Worm (Caenorhabditis elegans): Measurements from ENCODE around the gene M02D8.5.

Gene M02D8.5

ce11 chrX:8744192-8744985 is 17.0 kb downstream of the M02D8.5 start:
- TF ChIP-seq nhr-23 (tag; optimal IDR thresholded peaks at IDR 0.05) = no peak
- no peak for TF ChIP-seq unc-55 (GFP tag; optimal IDR thresholded peaks at IDR 0.05)
- TF ChIP-seq ztf-4 (tag; optimal IDR thresholded peaks at IDR 0.05) = no peak
- TF ChIP-seq nhr-77 (tag; optimal IDR thresholded peaks at IDR 0.05) = no peak
- TF ChIP-seq Y55F3AM.14 (GFP tag; optimal IDR thresholded peaks at IDR 0.05) = no peak
- TF ChIP-seq lin-39 (tag; optimal IDR thresholded peaks at IDR 0.05) = no peak
- no peak for TF ChIP-seq egl-27 (tag; optimal IDR thresholded peaks at IDR 0.05)
- no peak for TF ChIP-seq elt-1 (tag; optimal IDR thresholded peaks at IDR 0.05)
- no peak for TF ChIP-seq aly-2 (tag; optimal IDR thresholded peaks at IDR 0.05)
- TF ChIP-seq ceh-82 (tag; optimal IDR thresholded peaks at IDR 0.05) = no peak
- TF ChIP-seq alr-1 (tag; optimal IDR thresholded peaks at IDR 0.05) = no peak
- no peak for TF ChIP-seq nhr-25 (tag; optimal IDR thresholded peaks at IDR 0.05)
- no peak for TF ChIP-seq zag-1 (tag; optimal IDR thresholded peaks at IDR 0.05)
- TF ChIP-seq F13H6.1 (tag; optimal IDR thresholded peaks at IDR 0.05) = no peak
- TF ChIP-seq mdl-1 (tag; optimal IDR thresholded peaks at IDR 0.05) = no peak
- no peak for TF ChIP-seq unc-39 (tag; optimal IDR thresholded peaks at IDR 0.05)
- no peak for TF ChIP-seq sma-9 (GFP tag; optimal IDR thresholded peaks at IDR 0.05)
- no peak for TF ChIP-seq sma-9 (tag; optimal IDR thresholded peaks at IDR 0.05)
- no peak for TF ChIP-seq ztf-11 (tag; optimal IDR thresholded peaks at IDR 0.05)

- no peak for TF ChIP-seq unc-39 (tag; optimal IDR thresholded peaks at IDR 0.05)
- no peak for TF ChIP-seq snpc-4 (tag; optimal IDR thresholded peaks at IDR 0.05)
- TF ChIP-seq elt-1 (tag; optimal IDR thresholded peaks at IDR 0.05) = no peak
- no peak for TF ChIP-seq mbf-1 (tag; optimal IDR thresholded peaks at IDR 0.05)
- no peak for TF ChIP-seq mdl-1 (tag; optimal IDR thresholded peaks at IDR 0.05)
- no peak for TF ChIP-seq ama-1 (optimal IDR thresholded peaks at IDR 0.05)
- TF ChIP-seq blmp-1 (tag; optimal IDR thresholded peaks at IDR 0.05; ENCODE audit: insufficient read depth) = no peak
- TF ChIP-seq nhr-11 (tag; optimal IDR thresholded peaks at IDR 0.05) = no peak
- no peak for TF ChIP-seq crh-2 (tag; optimal IDR thresholded peaks at IDR 0.05)
Measured at ce11 chrX:8742896-8743295, 18.5 kb downstream of the M02D8.5 start, which contains the start of gene M02D8.7. M02D8.7 (minus strand) TSS chrX:8742996.

ce11 chrX:8741629-8742170 is 19.7 kb downstream of the M02D8.5 start:
- TF ChIP-seq snpc-4 (tag; optimal IDR thresholded peaks at IDR 0.05) (peak; percentile 1), gmeb-1 (tag; optimal IDR thresholded peaks at IDR 0.05) (no peak)

DNA sequence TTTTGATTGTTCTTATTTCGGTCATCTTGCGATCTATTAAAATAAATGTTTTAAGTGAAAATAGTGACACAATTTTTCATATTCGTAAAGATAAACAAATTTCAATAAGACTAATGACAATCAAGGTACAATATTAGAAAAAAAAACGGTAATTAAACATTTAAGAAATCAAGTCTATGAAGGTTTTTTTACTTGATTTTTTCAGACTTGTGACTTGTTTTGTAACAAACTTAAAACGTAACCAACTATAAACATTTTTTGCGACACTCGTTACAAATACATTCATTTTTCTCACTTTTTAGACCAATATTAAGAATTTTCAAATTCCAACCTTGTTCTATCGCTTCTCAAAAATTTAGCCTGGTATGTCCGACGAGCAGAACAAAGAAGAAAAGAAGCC is 22.0 kb downstream of the M02D8.5 start, which contains the start of gene M02D8.2:
TSS of gene M02D8.2 (plus strand) at position 301 of the 400 bp plus-strand sequence.
- TF ChIP-seq nhr-21 (tag; optimal IDR thresholded peaks at IDR 0.05) (no peak), Y55F3AM.14 (GFP tag; optimal IDR thresholded peaks at IDR 0.05) (no peak), nhr-23 (tag; optimal IDR thresholded peaks at IDR 0.05) (no peak), mdl-1 (tag; optimal IDR thresholded peaks at IDR 0.05) (no peak), nhr-6 (tag; optimal IDR thresholded peaks at IDR 0.05) (no peak), skn-1 (tag; optimal IDR thresholded peaks at IDR 0.05) (no peak), ztf-1 (GFP tag; conservative IDR thresholded peaks at IDR 0.05) (no peak)

DNA sequence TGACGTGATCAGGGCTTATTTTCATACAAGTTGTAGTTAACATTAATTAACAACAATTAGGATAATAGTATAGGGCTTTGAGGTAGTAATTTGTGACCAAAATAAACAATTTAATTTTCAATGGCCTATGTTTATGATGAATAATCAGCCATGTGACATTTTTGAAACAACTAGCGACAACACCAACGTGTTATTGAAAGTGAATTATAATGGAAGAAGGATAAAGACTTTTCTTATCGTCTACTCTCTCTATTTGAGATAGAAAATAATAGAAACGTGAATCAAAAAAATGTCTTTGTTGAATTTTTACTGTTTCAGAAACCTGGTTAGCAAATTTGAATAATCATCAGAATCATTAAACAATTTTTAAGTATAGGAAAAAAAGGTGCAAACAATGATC is 23.6 kb downstream of the M02D8.5 start:
- TF ChIP-seq alr-1 (tag; optimal IDR thresholded peaks at IDR 0.05) = no peak
- TF ChIP-seq sem-4 (tag; optimal IDR thresholded peaks at IDR 0.05) = no peak
- no peak for TF ChIP-seq lin-11 (tag; optimal IDR thresholded peaks at IDR 0.05)
- TF ChIP-seq skn-1 (tag; optimal IDR thresholded peaks at IDR 0.05) = no peak
- TF ChIP-seq nhr-25 (tag; optimal IDR thresholded peaks at IDR 0.05) = no peak
- no peak for TF ChIP-seq C34F6.9 (tag; optimal IDR thresholded peaks at IDR 0.05)
- TF ChIP-seq ceh-82 (tag; optimal IDR thresholded peaks at IDR 0.05) = no peak
- TF ChIP-seq nhr-21 (tag; optimal IDR thresholded peaks at IDR 0.05) = no peak
- no peak for TF ChIP-seq mdl-1 (tag; optimal IDR thresholded peaks at IDR 0.05)
- no peak for TF ChIP-seq nhr-12 (tag; optimal IDR thresholded peaks at IDR 0.05)
- TF ChIP-seq nhr-77 (tag; optimal IDR thresholded peaks at IDR 0.05) = no peak
- TF ChIP-seq ZK546.5 (tag; optimal IDR thresholded peaks at IDR 0.05) = no peak
- TF ChIP-seq mab-5 (tag; optimal IDR thresholded peaks at IDR 0.05) = no peak
- no peak for TF ChIP-seq lin-13 (GFP tag; optimal IDR thresholded peaks at IDR 0.05)
- TF ChIP-seq ztf-11 (tag; optimal IDR thresholded peaks at IDR 0.05) = no peak
- TF ChIP-seq F13H6.1 (tag; optimal IDR thresholded peaks at IDR 0.05) = no peak
- no peak for TF ChIP-seq nhr-237 (tag; optimal IDR thresholded peaks at IDR 0.05)
- no peak for TF ChIP-seq aly-2 (tag; optimal IDR thresholded peaks at IDR 0.05)
